Worm (Caenorhabditis elegans) whole organism, L1 larva: ENCODE results near the gene T16A1.5.
A peak's percentile ranks its signal among the peaks of the same experiment; 100 is the strongest.

Experiments
- C16A3.4 ChIP-seq: fragments of 150-350 bp; optimal IDR thresholded peaks from 2 replicates; lab custom pipeline; 2014; ENCODE audit warnings: missing biosample characterization, missing genetic modification characterization
- aha-1 ChIP-seq: fragments of 150-350 bp; optimal IDR thresholded peaks from 2 replicates; lab custom pipeline; 2014; ENCODE audit warnings: missing biosample characterization, missing genetic modification characterization
- aly-2 ChIP-seq: fragments of 150-350 bp; optimal IDR thresholded peaks from 2 replicates; lab custom pipeline; 2014; ENCODE audit warnings: missing biosample characterization, missing genetic modification characterization
- ama-1 ChIP-seq: fragments of 150-350 bp; optimal IDR thresholded peaks from 2 replicates; lab custom pipeline; 2014
- blmp-1 ChIP-seq: fragments of 150-350 bp; optimal IDR thresholded peaks from 2 replicates; lab custom pipeline; 2014; ENCODE audit warnings: missing biosample characterization, missing genetic modification characterization
- ces-1 ChIP-seq: fragments of 150-350 bp; optimal IDR thresholded peaks from 2 replicates; lab custom pipeline; 2014; ENCODE audit warnings: missing biosample characterization, missing genetic modification reagents, missing genetic modification characterization
- dpl-1 ChIP-seq, 3 experiments: fragments of 150-350 bp in 2 of 3; sonication (generic microtip) in 1 of 3; optimal IDR thresholded peaks; 2 replicates each; lab custom pipeline; 2014 to 2017; ENCODE audit warnings: missing biosample characterization in 3 of 3, missing genetic modification characterization in 3 of 3, missing genetic modification reagents in 3 of 3
- efl-1 ChIP-seq, 4 experiments: fragments of 150-350 bp; optimal IDR thresholded peaks in 3 of 4; peaks in 1 of 4; 1 replicate in 1 of 4; 2 replicates in 3 of 4; lab custom pipeline; 2014; ENCODE audit warnings: missing biosample characterization in 2 of 4, missing genetic modification characterization in 2 of 4, missing genetic modification reagents in 2 of 4
- egl-13 ChIP-seq: sonication (generic microtip); optimal IDR thresholded peaks from 2 replicates; lab custom pipeline; 2016; ENCODE audit warnings: missing genotype, missing genetic modification reagents, missing genetic modification characterization, missing compliant biosample characterization
- egl-27 ChIP-seq, 2 experiments: fragments of 150-350 bp in 1 of 2; sonication (generic microtip); optimal IDR thresholded peaks; 3 replicates each; lab custom pipeline; 2017 to 2018; ENCODE audit warnings: missing biosample characterization in 2 of 2, missing genetic modification characterization in 2 of 2, missing genetic modification reagents in 2 of 2
- elt-2 ChIP-seq: sonication (generic microtip); optimal IDR thresholded peaks from 2 replicates; lab custom pipeline; 2016; ENCODE audit warnings: missing genetic modification characterization, mild to moderate bottlenecking, inconsistent platforms, missing compliant biosample characterization, missing genetic modification reagents
- fkh-4 ChIP-seq: sonication (generic microtip); optimal IDR thresholded peaks from 2 replicates; lab custom pipeline; 2016; ENCODE audit warnings: missing compliant biosample characterization, missing genetic modification characterization, borderline replicate concordance
- hlh-17 ChIP-seq: fragments of 200-800 bp; sonication (Bioruptor generic); optimal IDR thresholded peaks from 2 replicates; lab custom pipeline; 2018; ENCODE audit warnings: missing genetic modification characterization, mild to moderate bottlenecking, missing compliant biosample characterization, moderate library complexity, borderline replicate concordance
- jun-1 ChIP-seq: fragments of 150-350 bp; optimal IDR thresholded peaks from 2 replicates; lab custom pipeline; 2014; ENCODE audit warnings: missing biosample characterization, missing genetic modification reagents, missing genetic modification characterization
- lin-13 ChIP-seq: fragments of 150-350 bp; optimal IDR thresholded peaks from 2 replicates; lab custom pipeline; 2014; ENCODE audit warnings: missing biosample characterization, missing genetic modification reagents, missing genetic modification characterization
- lin-15B ChIP-seq: fragments of 150-350 bp; sonication (generic microtip); optimal IDR thresholded peaks from 3 replicates; lab custom pipeline; 2014; ENCODE audit warnings: missing biosample characterization, missing genetic modification characterization
- lin-35 ChIP-seq, 2 experiments: fragments of 150-350 bp; optimal IDR thresholded peaks; 2 replicates each; lab custom pipeline; 2014; ENCODE audit warnings: missing biosample characterization in 2 of 2, missing genetic modification characterization in 2 of 2, missing genetic modification reagents in 2 of 2
- lir-3 ChIP-seq: sonication (generic microtip); optimal IDR thresholded peaks from 2 replicates; lab custom pipeline; 2016; ENCODE audit warnings: mild to moderate bottlenecking, missing genetic modification characterization, moderate library complexity, missing compliant biosample characterization; ENCODE audit not compliant: poor library complexity
- lsy-2 ChIP-seq, 2 experiments: fragments of 150-350 bp; optimal IDR thresholded peaks; 2 replicates each; lab custom pipeline; 2014; ENCODE audit warnings: missing biosample characterization in 2 of 2, missing genetic modification characterization in 2 of 2
- nhr-12 ChIP-seq: sonication (generic microtip); optimal IDR thresholded peaks from 2 replicates; lab custom pipeline; 2017; ENCODE audit warnings: missing biosample characterization, missing genetic modification characterization
- nhr-19 ChIP-seq: fragments of 200-800 bp; sonication (Bioruptor generic); conservative IDR thresholded peaks from 2 replicates; pipeline ENCODE4 v1.3.6; 2022; ENCODE audit warnings: missing genetic modification characterization, missing compliant biosample characterization
- nhr-28 ChIP-seq: fragments of 150-350 bp; optimal IDR thresholded peaks from 2 replicates; lab custom pipeline; 2014; ENCODE audit warnings: missing biosample characterization, missing genetic modification characterization
- nhr-47 ChIP-seq: sonication (generic microtip); optimal IDR thresholded peaks from 2 replicates; lab custom pipeline; 2016; ENCODE audit warnings: mild to moderate bottlenecking, missing genetic modification characterization, moderate library complexity, missing compliant biosample characterization
- nhr-71 ChIP-seq: sonication (generic microtip); optimal IDR thresholded peaks from 2 replicates; lab custom pipeline; 2016; ENCODE audit warnings: mild to moderate bottlenecking, missing genetic modification characterization, moderate library complexity, missing compliant biosample characterization
- nhr-85 ChIP-seq: sonication (generic microtip); peaks from one replicate; lab custom pipeline; 2016; ENCODE audit warnings: missing genetic modification characterization, inconsistent platforms, missing compliant biosample characterization
- pqm-1 ChIP-seq: sonication (generic microtip); optimal IDR thresholded peaks from 3 replicates; lab custom pipeline; 2017; ENCODE audit warnings: missing biosample characterization, missing genetic modification characterization
- tbx-2 ChIP-seq: sonication (generic microtip); optimal IDR thresholded peaks from 2 replicates; lab custom pipeline; 2016; ENCODE audit warnings: missing genetic modification characterization, missing compliant biosample characterization
- unc-30 ChIP-seq: sonication (generic microtip); optimal IDR thresholded peaks from 2 replicates; lab custom pipeline; 2017; ENCODE audit warnings: missing biosample characterization, missing genetic modification characterization
- unc-86 ChIP-seq: sonication (generic microtip); optimal IDR thresholded peaks from 2 replicates; lab custom pipeline; 2016; ENCODE audit warnings: missing genetic modification characterization, missing compliant biosample characterization
- unc-98 ChIP-seq: fragments of 200-800 bp; sonication (Bioruptor generic); IDR thresholded peaks from 2 replicates; pipeline ENCODE4 v1.3.6; 2022; ENCODE audit warnings: missing genetic modification characterization, missing compliant biosample characterization
- vab-15 ChIP-seq: sonication (generic microtip); optimal IDR thresholded peaks from 2 replicates; lab custom pipeline; 2017; ENCODE audit warnings: missing genotype, mild to moderate bottlenecking, missing genetic modification characterization, missing compliant biosample characterization
- ztf-11 ChIP-seq, 2 experiments: sonication (generic microtip); optimal IDR thresholded peaks; 2 replicates each; lab custom pipeline; 2016 to 2017; ENCODE audit warnings: missing genetic modification characterization in 2 of 2, missing biosample characterization in 1 of 2, missing compliant biosample characterization in 1 of 2

The T16A1.5 gene

ce11 chrII:2093456-2093926, 9.9 kb upstream of the T16A1.5 start, which contains the start of gene fbxb-37:
Gene fbxb-37, minus strand, starts transcription at chrII:2093876.
- no peak for TF ChIP-seq ama-1 (lab: Kevin White, UChicago)
- TF ChIP-seq hlh-17 (GFP tag; lab: Kevin White, UChicago): no peak
- TF ChIP-seq unc-98 (GFP tag; lab: Robert Waterston, UW): no peak
- TF ChIP-seq ces-1 (GFP tag; lab: Kevin White, UChicago): no peak
- TF ChIP-seq aly-2: no peak
- TF ChIP-seq nhr-85 (tag; lab: Kevin White, UChicago): no peak
- no peak for TF ChIP-seq C16A3.4 (tag; lab: Kevin White, UChicago)
- no peak for TF ChIP-seq nhr-12 (tag; lab: Kevin White, UChicago)
- TF ChIP-seq vab-15: no peak
- no peak for TF ChIP-seq dpl-1 (GFP tag; optimal IDR thresholded peaks at IDR 0.05; lab: Kevin White, UChicago)
- no peak for TF ChIP-seq blmp-1 (tag; lab: Kevin White, UChicago)

ce11 chrII:2091972-2092371, 8.3 kb upstream of the T16A1.5 start, which contains the start of gene T16A1.10:
Gene T16A1.10, minus strand, starts transcription at chrII:2092094.
- no peak for TF ChIP-seq nhr-19 (GFP tag; lab: Robert Waterston, UW)
- TF ChIP-seq efl-1 (optimal IDR thresholded peaks at IDR 0.05; lab: Kevin White, UChicago): no peak
- TF ChIP-seq efl-1 (GFP tag; optimal IDR thresholded peaks at IDR 0.05 in 1 of 2; lab: Kevin White, UChicago): peak in 1 of 2 experiments; percentile 17

- peak; percentile 81 for TF ChIP-seq pqm-1 (tag; lab: Kevin White, UChicago)
- no peak for TF ChIP-seq tbx-2
- peak; percentile 94 for TF ChIP-seq elt-2 (tag; lab: Kevin White, UChicago)
- TF ChIP-seq lin-35 (GFP tag; optimal IDR thresholded peaks at IDR 0.05; lab: Kevin White, UChicago): peak in 1 of 2 experiments; percentile 17
- TF ChIP-seq jun-1 (tag; lab: Kevin White, UChicago): peak; percentile 59
- TF ChIP-seq, all 84 proteins: peak for 4
Observed at ce11 chrII:2090605-2091004, 7.0 kb upstream of the T16A1.5 start, which contains the start of gene trpl-5. Gene trpl-5, minus strand, starts transcription at chrII:2090636.

- TF ChIP-seq lin-13 (no peak), egl-27 (tag; optimal IDR thresholded peaks at IDR 0.05; lab: Kevin White, UChicago) (no peak), unc-30 (tag; lab: Kevin White, UChicago) (no peak), aly-2 (no peak), aha-1 (tag; lab: Kevin White, UChicago) (no peak), ztf-11 (tag; optimal IDR thresholded peaks at IDR 0.05; lab: Kevin White, UChicago) (no peak), lsy-2 (tag; optimal IDR thresholded peaks at IDR 0.05; lab: Kevin White, UChicago) (no peak), nhr-71 (tag; lab: Kevin White, UChicago) (no peak), egl-13 (tag; lab: Kevin White, UChicago) (no peak)
- TF ChIP-seq, all 84 proteins: peak for 0
Observed at ce11 chrII:2087206-2087605, 3.6 kb upstream of the T16A1.5 start.

ce11 chrII:2081257-2081656, 2.4 kb downstream of the T16A1.5 start, which contains the start of gene T16A1.4:
Gene T16A1.4, plus strand, starts transcription at chrII:2081557.
- no peak for TF ChIP-seq lir-3
- TF ChIP-seq aly-2: no peak
- TF ChIP-seq ces-1 (GFP tag; lab: Kevin White, UChicago): no peak
- no peak for TF ChIP-seq fkh-4 (tag; lab: Kevin White, UChicago)
- no peak for TF ChIP-seq nhr-28
- no peak for TF ChIP-seq nhr-47 (tag; lab: Kevin White, UChicago)
- no peak for TF ChIP-seq hlh-17 (GFP tag; lab: Kevin White, UChicago)
- no peak for TF ChIP-seq pqm-1 (tag; lab: Kevin White, UChicago)
- no peak for TF ChIP-seq lin-15B (tag; lab: Kevin White, UChicago)

- TF ChIP-seq unc-86 (tag; lab: Kevin White, UChicago): no peak
- no peak for TF ChIP-seq efl-1 (optimal IDR thresholded peaks at IDR 0.05; lab: Kevin White, UChicago)
- peak in 1 of 2 experiments; percentile 9 for TF ChIP-seq efl-1 (GFP tag; optimal IDR thresholded peaks at IDR 0.05 in 1 of 2; lab: Kevin White, UChicago)
Observed at ce11 chrII:2080425-2080824, 3.2 kb downstream of the T16A1.5 start, which contains the start of gene F07E5.9. Gene F07E5.9, minus strand, starts transcription at chrII:2080525.
